Fruit fly (Drosophila melanogaster): ENCODE measurements around the gene ng3.
A peak's percentile ranks its signal among the peaks of the same experiment; 100 is the strongest.

ng3 gene

DNA sequence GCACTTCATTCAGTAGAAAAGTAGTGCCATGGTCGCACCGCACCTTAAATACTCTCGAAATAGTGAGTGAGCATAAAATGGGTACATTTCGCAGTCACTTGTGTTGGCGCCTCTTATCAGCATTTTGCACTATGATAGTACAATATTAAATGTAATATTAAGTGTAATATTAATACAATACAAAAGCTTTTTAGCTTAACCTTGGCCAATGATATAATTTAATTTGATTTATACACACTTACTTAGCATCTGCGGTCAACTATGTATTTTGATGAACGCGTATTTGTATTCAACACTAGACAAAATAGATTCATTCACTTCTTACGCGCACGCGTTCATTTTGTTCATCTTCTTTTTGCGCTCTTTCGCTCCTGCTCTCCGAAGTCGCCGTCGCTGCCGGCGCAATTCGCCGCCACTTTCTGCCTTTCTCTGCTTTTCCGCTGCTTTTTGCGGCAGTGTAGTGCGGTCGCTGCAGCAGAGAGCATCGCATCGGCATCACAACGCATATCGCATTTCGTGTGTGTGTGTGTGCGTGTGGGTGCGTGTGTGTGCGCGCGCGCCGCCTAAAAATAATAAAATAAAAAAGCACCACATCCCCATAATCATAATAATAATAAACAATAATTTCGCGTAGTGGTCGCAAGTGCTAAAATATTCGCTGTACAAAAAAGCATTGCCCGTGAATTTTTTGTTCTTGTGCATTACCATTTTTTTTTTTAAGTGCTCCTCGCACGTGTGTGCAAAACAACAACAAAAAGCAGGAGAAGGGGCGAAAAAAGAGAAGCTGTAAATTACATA is 47.2 kb upstream of the ng3 start (continued):
- TF ChIP-seq D (optimal IDR thresholded peaks at IDR 0.05) (no peak), D (GFP tag; optimal IDR thresholded peaks at IDR 0.05) (peak; percentile 18), CG2875 (GFP tag; optimal IDR thresholded peaks at IDR 0.05) (peak; percentile 9), HHEX (GFP tag; optimal IDR thresholded peaks at IDR 0.05) (peak; percentile 38), Eip74EF (GFP tag; optimal IDR thresholded peaks at IDR 0.05) (peak in 1 of 2 experiments; percentile 36), lbe (GFP tag; optimal IDR thresholded peaks at IDR 0.05) (no peak), CG2202 (tag; optimal IDR thresholded peaks at IDR 0.05) (no peak), dm (GFP tag; optimal IDR thresholded peaks at IDR 0.05) (peak; percentile 14), repo (GFP tag; optimal IDR thresholded peaks at IDR 0.05) (no peak), ind (GFP tag; optimal IDR thresholded peaks at IDR 0.05) (peak; percentile 45), CG6683 (GFP tag; optimal IDR thresholded peaks at IDR 0.05) (no peak), Usf (GFP tag; optimal IDR thresholded peaks at IDR 0.05) (peak; percentile 4), aop (GFP tag; IDR thresholded peaks at IDR 0.05) (no peak), dan (GFP tag; IDR thresholded peaks at IDR 0.05) (no peak), Max (GFP tag; optimal IDR thresholded peaks at IDR 0.05) (peak; percentile 7), CG34224 (GFP tag; IDR thresholded peaks at IDR 0.05; ENCODE audit: partially characterized antibody) (no peak), pnt (GFP tag; optimal IDR thresholded peaks at IDR 0.05) (no peak), CG16815 (GFP tag; optimal IDR thresholded peaks at IDR 0.05) (no peak), CHES-1-like (GFP tag; optimal IDR thresholded peaks at IDR 0.05) (no peak), CG3838 (GFP tag; optimal IDR thresholded peaks at IDR 0.05) (no peak), nerfin-1 (tag; optimal IDR thresholded peaks at IDR 0.05) (no peak), CG8478 (optimal IDR thresholded peaks at IDR 0.05) (no peak), Lim3 (GFP tag; IDR thresholded peaks at IDR 0.05) (no peak), z (GFP tag; IDR thresholded peaks at IDR 0.05) (0 out of 3 replicates have a peak, but pooled peaks have one; percentile 54), bowl (GFP tag; IDR thresholded peaks at IDR 0.05) (no peak), sqz (GFP tag; optimal IDR thresholded peaks at IDR 0.05) (no peak), Med (GFP tag) (peak; percentile 85), kay (GFP tag; optimal IDR thresholded peaks at IDR 0.05) (no peak), prd (optimal IDR thresholded peaks at IDR 0.05) (no peak), prd (GFP tag; IDR thresholded peaks at IDR 0.05) (peak; percentile 52), CG8281 (tag; optimal IDR thresholded peaks at IDR 0.05) (no peak), CG14050 (GFP tag; IDR thresholded peaks at IDR 0.05) (no peak), CG9215 (GFP tag; IDR thresholded peaks at IDR 0.05) (no peak), CG11247 (GFP tag; IDR thresholded peaks at IDR 0.05) (no peak), p53 (GFP tag; optimal IDR thresholded peaks at IDR 0.05) (no peak), Nf-YC (tag; optimal IDR thresholded peaks at IDR 0.05) (no peak), CG14710 (tag; optimal IDR thresholded peaks at IDR 0.05) (peak; percentile 24), Doc2 (GFP tag; IDR thresholded peaks at IDR 0.05) (no peak), CG7271 (tag; optimal IDR thresholded peaks at IDR 0.05) (no peak), ac (GFP tag; optimal IDR thresholded peaks at IDR 0.05) (no peak), CG16863 (GFP tag; optimal IDR thresholded peaks at IDR 0.05) (no peak), pho (GFP tag; optimal IDR thresholded peaks at IDR 0.05) (no peak), Dad (GFP tag; optimal IDR thresholded peaks at IDR 0.05) (no peak), CG18011 (GFP tag; optimal IDR thresholded peaks at IDR 0.05) (no peak), hkb (optimal IDR thresholded peaks at IDR 0.05) (no peak), hkb (GFP tag; IDR thresholded peaks at IDR 0.05) (peak; percentile 31; the same call in 1 of the 2 replicates), Rfx (GFP tag; IDR thresholded peaks at IDR 0.05) (0 out of 2 replicates have a peak, but pooled peaks have one; percentile 22), hth (optimal IDR thresholded peaks at IDR 0.05) (no peak), cas (GFP tag; IDR thresholded peaks at IDR 0.05) (no peak), CG11560 (tag; IDR thresholded peaks at IDR 0.05) (no peak), CG2678 (tag; optimal IDR thresholded peaks at IDR 0.05) (peak; percentile 67), D19A (tag; optimal IDR thresholded peaks at IDR 0.05) (peak; percentile 98)
